Worm (Caenorhabditis elegans): Measurements from ENCODE around the gene C25H3.10.

- TF ChIP-seq ceh-83 (GFP tag; optimal IDR thresholded peaks at IDR 0.05) (no peak), unc-39 (tag; optimal IDR thresholded peaks at IDR 0.05) (no peak), nhr-76 (tag; optimal IDR thresholded peaks at IDR 0.05) (no peak), ces-1 (GFP tag; optimal IDR thresholded peaks at IDR 0.05) (no peak), cnd-1 (tag; optimal IDR thresholded peaks at IDR 0.05) (no peak), mep-1 (tag; optimal IDR thresholded peaks at IDR 0.05) (no peak), blmp-1 (tag; optimal IDR thresholded peaks at IDR 0.05) (no peak), elt-3 (tag; optimal IDR thresholded peaks at IDR 0.05) (no peak), nhr-12 (tag; optimal IDR thresholded peaks at IDR 0.05) (no peak), ztf-11 (tag; optimal IDR thresholded peaks at IDR 0.05) (no peak), nhr-237 (tag; optimal IDR thresholded peaks at IDR 0.05) (no peak), lin-13 (tag; optimal IDR thresholded peaks at IDR 0.05) (no peak), snpc-4 (tag; optimal IDR thresholded peaks at IDR 0.05) (no peak)
Observed at ce11 chrII:5659675-5660074, 39.1 kb downstream of the C25H3.10 start, which contains the start of gene fut-3.

Data from whole organism, mixed stage, embryonic.